Fruit fly (Drosophila melanogaster) S2 (cell line): ENCODE data around the gene aus.

Source experiments
- CG8478 ChIP-seq: fragments of >200 bp; optimal IDR thresholded peaks from 2 replicates; lab custom pipeline; 2018
- CTCF ChIP-seq, 2 experiments: fragments of >200 bp; optimal IDR thresholded peaks; 2 replicates each; lab custom pipeline; 2018

DNA sequence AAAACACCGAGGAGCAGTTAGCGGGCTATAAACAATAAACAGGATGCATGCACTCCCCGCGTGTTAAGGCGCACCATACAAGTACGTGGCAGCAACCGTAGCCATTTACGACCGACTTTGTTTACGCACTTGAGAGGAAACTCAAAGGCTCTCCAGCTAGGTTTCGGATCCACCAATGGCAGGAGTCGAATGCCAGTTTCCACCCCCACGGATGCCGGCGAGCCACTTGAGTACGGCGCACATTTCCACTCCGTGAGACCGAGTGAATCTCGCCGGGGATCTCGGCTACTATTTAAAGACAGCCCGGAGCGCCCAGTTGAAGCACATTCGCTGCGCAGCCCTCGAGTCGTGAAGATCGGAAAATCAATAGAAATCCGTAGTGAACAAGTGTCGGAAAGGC, 39.2 kb upstream of the aus start, which contains the start of gene bap:
- no peak for TF ChIP-seq CTCF (optimal IDR thresholded peaks at IDR 0.05; lab: Kevin White, UChicago)
- TF ChIP-seq CG8478: no peak
